Worm (Caenorhabditis elegans) whole organism, young adult: ENCODE data around the gene str-211.

Source experiments
- F55B11.4 ChIP-seq: sonication (generic microtip); optimal IDR thresholded peaks from 2 replicates; lab custom pipeline; 2016; ENCODE audit warnings: missing compliant biosample characterization, missing genetic modification characterization, borderline replicate concordance; ENCODE audit not compliant: insufficient read depth
- Y53G8AR.9 ChIP-seq: fragments of 200-800 bp; sonication (Bioruptor generic); conservative IDR thresholded peaks from 2 replicates; pipeline ENCODE4 v1.3.6; 2022; ENCODE audit warnings: missing genetic modification reagents, missing genetic modification characterization, missing compliant biosample characterization
- ama-1 ChIP-seq, 3 experiments: fragments of 150-350 bp in 1 of 3; sonication (generic microtip) in 2 of 3; optimal IDR thresholded peaks; 2 replicates each; lab custom pipeline; 2014 to 2018; ENCODE audit warnings: missing biosample characterization in 2 of 3, missing genetic modification characterization in 2 of 3, missing genetic modification reagents in 2 of 3
- aptf-2 ChIP-seq: fragments of 200-800 bp; sonication (Bioruptor generic); conservative IDR thresholded peaks from 2 replicates; pipeline ENCODE4 v1.3.6; 2022; ENCODE audit warnings: missing genetic modification reagents, missing genetic modification characterization, missing compliant biosample characterization
- hlh-26 ChIP-seq: fragments of 200-800 bp; sonication (Bioruptor generic); conservative IDR thresholded peaks from 2 replicates; pipeline ENCODE4 v1.3.6; 2022; ENCODE audit warnings: missing genetic modification reagents, missing genetic modification characterization, missing compliant biosample characterization
- lag-1 ChIP-seq: fragments of 200-800 bp; sonication (Bioruptor generic); IDR thresholded peaks from 2 replicates; pipeline ENCODE4 v1.3.6; 2022; ENCODE audit warnings: missing genetic modification reagents, missing genetic modification characterization, missing compliant biosample characterization
- lir-1 ChIP-seq: fragments of 200-800 bp; sonication (Bioruptor generic); conservative IDR thresholded peaks from 2 replicates; pipeline ENCODE4 v1.3.6; 2022; ENCODE audit warnings: missing genetic modification reagents, missing genetic modification characterization, missing compliant biosample characterization
- lsl-1 ChIP-seq: fragments of 200-800 bp; sonication (Bioruptor generic); optimal IDR thresholded peaks from 2 replicates; lab custom pipeline; 2018; ENCODE audit warnings: mild to moderate bottlenecking, missing genetic modification characterization, moderate library complexity, missing compliant biosample characterization
- nfya-1 ChIP-seq: sonication (generic microtip); optimal IDR thresholded peaks from 2 replicates; lab custom pipeline; 2017; ENCODE audit warnings: antibody characterized with exemption, missing compliant biosample characterization, missing genetic modification characterization, borderline replicate concordance; ENCODE audit not compliant: insufficient read depth
- pha-4 ChIP-seq: fragments of 150-350 bp; sonication (generic microtip); optimal IDR thresholded peaks from 2 replicates; lab custom pipeline; 2014; ENCODE audit warnings: missing biosample characterization, missing genetic modification reagents, missing genetic modification characterization
- snpc-1.1 ChIP-seq: sonication (generic microtip); optimal IDR thresholded peaks from 2 replicates; lab custom pipeline; 2017; ENCODE audit warnings: missing genetic modification characterization, mild to moderate bottlenecking, missing compliant biosample characterization, antibody characterized with exemption, moderate library complexity, missing genotype, missing genetic modification reagents; ENCODE audit not compliant: insufficient read depth
- snpc-4 ChIP-seq, 5 experiments: fragments of 150-350 bp in 1 of 5; sonication (generic microtip) in 4 of 5; optimal IDR thresholded peaks; 2 replicates each; lab custom pipeline; 2014 to 2018; ENCODE audit warnings: missing genetic modification characterization in 5 of 5, missing biosample characterization in 3 of 5, antibody characterized with exemption in 2 of 5, mild to moderate bottlenecking in 2 of 5, missing compliant biosample characterization in 2 of 5, missing genotype in 2 of 5, moderate library complexity in 2 of 5, missing genetic modification reagents in 1 of 5
- unc-130 ChIP-seq: sonication (generic microtip); optimal IDR thresholded peaks from 2 replicates; lab custom pipeline; 2016; ENCODE audit warnings: missing genetic modification reagents, missing genetic modification characterization, missing compliant biosample characterization

DNA sequence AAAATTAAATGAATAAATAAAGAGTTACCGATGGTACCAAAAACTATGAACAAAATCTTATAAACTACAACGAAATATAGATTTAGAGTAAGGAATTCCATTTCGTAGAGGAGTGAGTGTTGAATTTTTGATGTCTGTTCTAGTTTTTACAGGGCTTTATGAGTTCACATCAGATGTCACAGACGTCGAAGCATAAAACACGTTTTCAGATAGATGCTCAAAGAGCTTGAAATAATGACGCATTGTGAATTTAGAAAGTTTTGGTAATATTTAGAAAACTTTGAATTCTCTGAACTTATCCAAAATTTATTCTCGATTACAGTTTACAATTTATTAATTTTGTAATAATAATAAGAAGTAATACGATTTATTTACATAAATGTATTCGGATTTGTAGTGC, 28.8 kb upstream of the str-211 start, which contains the start of gene srsx-9:
- TF ChIP-seq ama-1 (optimal IDR thresholded peaks at IDR 0.05; lab: Kevin White, UChicago), result no peak
- TF ChIP-seq ama-1 (GFP tag; optimal IDR thresholded peaks at IDR 0.05; lab: Kevin White, UChicago), result no peak
- no peak for TF ChIP-seq Y53G8AR.9 (GFP tag; lab: Robert Waterston, UW)
- TF ChIP-seq snpc-4 (GFP tag; optimal IDR thresholded peaks at IDR 0.05; lab: Kevin White, UChicago), result no peak
- no peak for TF ChIP-seq snpc-4 (tag; optimal IDR thresholded peaks at IDR 0.05; lab: Kevin White, UChicago)
- no peak for TF ChIP-seq nfya-1
- TF ChIP-seq lag-1 (GFP tag; lab: Robert Waterston, UW), result no peak
- no peak for TF ChIP-seq lir-1 (GFP tag; lab: Robert Waterston, UW)
- no peak for TF ChIP-seq unc-130 (GFP tag; lab: Kevin White, UChicago)
- TF ChIP-seq pha-4, result no peak
- no peak for TF ChIP-seq lsl-1
- no peak for TF ChIP-seq F55B11.4 (tag; lab: Kevin White, UChicago)
- TF ChIP-seq hlh-26 (GFP tag; lab: Robert Waterston, UW), result no peak
- no peak for TF ChIP-seq snpc-1.1
- TF ChIP-seq aptf-2 (GFP tag; lab: Robert Waterston, UW), result no peak
